Worm (Caenorhabditis elegans) whole organism, L4 larva: ENCODE results near the gene T24B8.4.
A peak's percentile ranks its signal among the peaks of the same experiment; 100 is the strongest.

Source experiments
- F10B5.3 ChIP-seq: sonication (generic microtip); optimal IDR thresholded peaks from 2 replicates; lab custom pipeline; 2016; ENCODE audit warnings: mild to moderate bottlenecking, missing genetic modification characterization, missing compliant biosample characterization
- T20F7.1 ChIP-seq: fragments of 200-800 bp; sonication (Bioruptor generic); optimal IDR thresholded peaks from 2 replicates; lab custom pipeline; 2018; ENCODE audit warnings: mild to moderate bottlenecking, missing genetic modification characterization, missing compliant biosample characterization
- Y75B8A.6 ChIP-seq: fragments of 200-800 bp; sonication (Bioruptor generic); IDR thresholded peaks from 2 replicates; pipeline ENCODE4 v1.3.6; 2022; ENCODE audit warnings: missing genetic modification reagents, missing genetic modification characterization, missing compliant biosample characterization
- ZK546.5 ChIP-seq, 2 experiments: sonication (generic microtip); optimal IDR thresholded peaks; 2 replicates each; lab custom pipeline; 2017; ENCODE audit warnings: missing biosample characterization in 2 of 2, missing genetic modification characterization in 2 of 2
- aha-1 ChIP-seq: fragments of 150-350 bp; peaks from one replicate; lab custom pipeline; 2014; ENCODE audit warnings: missing biosample characterization, missing genetic modification characterization
- ceh-20 ChIP-seq: fragments of 200-800 bp; sonication (Bioruptor generic); IDR thresholded peaks from 2 replicates; pipeline ENCODE4 v1.3.6; 2022; ENCODE audit warnings: missing genetic modification reagents, missing genetic modification characterization, missing compliant biosample characterization
- daf-16 ChIP-seq, 3 experiments: sonication (generic microtip); optimal IDR thresholded peaks; 2 replicates each; lab custom pipeline; 2016 to 2017; ENCODE audit warnings: missing genetic modification characterization in 3 of 3, missing genetic modification reagents in 3 of 3, mild to moderate bottlenecking in 2 of 3, missing compliant biosample characterization in 2 of 3, missing biosample characterization in 1 of 3, moderate library complexity in 1 of 3
- duxl-1 ChIP-seq: sonication (generic microtip); optimal IDR thresholded peaks from 2 replicates; lab custom pipeline; 2016; ENCODE audit warnings: mild to moderate bottlenecking, missing genetic modification characterization, moderate library complexity, missing compliant biosample characterization; ENCODE audit not compliant: poor library complexity
- dve-1 ChIP-seq: sonication (generic microtip); optimal IDR thresholded peaks from 2 replicates; lab custom pipeline; 2017; ENCODE audit warnings: antibody characterized with exemption, mild to moderate bottlenecking, missing genetic modification characterization, missing compliant biosample characterization; ENCODE audit not compliant: insufficient read depth
- egl-27 ChIP-seq: sonication (generic microtip); optimal IDR thresholded peaks from 3 replicates; lab custom pipeline; 2017; ENCODE audit warnings: missing biosample characterization, missing genetic modification reagents, missing genetic modification characterization
- fkh-10 ChIP-seq: fragments of 150-350 bp; optimal IDR thresholded peaks from 2 replicates; lab custom pipeline; 2014; ENCODE audit warnings: missing biosample characterization, missing genetic modification reagents, missing genetic modification characterization
- hlh-11 ChIP-seq: fragments of 200-800 bp; sonication (Bioruptor generic); optimal IDR thresholded peaks from 2 replicates; lab custom pipeline; 2018; ENCODE audit warnings: mild to moderate bottlenecking, missing genetic modification characterization, missing compliant biosample characterization
- hlh-30 ChIP-seq: sonication (generic microtip); optimal IDR thresholded peaks from 2 replicates; lab custom pipeline; 2017; ENCODE audit warnings: antibody characterized with exemption, mild to moderate bottlenecking, missing genetic modification characterization, missing compliant biosample characterization; ENCODE audit not compliant: insufficient read depth
- lin-1 ChIP-seq: fragments of 200-800 bp; sonication (Bioruptor generic); IDR thresholded peaks from 2 replicates; pipeline ENCODE4 v1.3.6; 2022; ENCODE audit warnings: missing genetic modification reagents, missing genetic modification characterization, missing compliant biosample characterization
- madf-5 ChIP-seq, 2 experiments: fragments of 200-800 bp; sonication (Bioruptor generic); IDR thresholded peaks; 2 replicates each; pipeline ENCODE4 v1.3.6; 2022; ENCODE audit warnings: missing compliant biosample characterization in 2 of 2, missing genetic modification characterization in 2 of 2
- mdl-1 ChIP-seq, 2 experiments: fragments of 150-350 bp in 1 of 2; sonication (generic microtip) in 1 of 2; optimal IDR thresholded peaks; 2 replicates each; lab custom pipeline; 2014 to 2017; ENCODE audit warnings: missing biosample characterization in 2 of 2, missing genetic modification characterization in 2 of 2
- mxl-3 ChIP-seq: fragments of 200-800 bp; sonication (Bioruptor generic); optimal IDR thresholded peaks from 2 replicates; lab custom pipeline; 2018; ENCODE audit warnings: mild to moderate bottlenecking, missing genetic modification characterization, missing compliant biosample characterization
- nhr-11 ChIP-seq: fragments of 150-350 bp; optimal IDR thresholded peaks from 2 replicates; lab custom pipeline; 2014; ENCODE audit warnings: missing biosample characterization, missing genetic modification characterization
- nhr-237 ChIP-seq: sonication (generic microtip); optimal IDR thresholded peaks from 2 replicates; lab custom pipeline; 2017; ENCODE audit warnings: missing biosample characterization, missing genetic modification characterization
- nhr-25 ChIP-seq: sonication (generic microtip); optimal IDR thresholded peaks from 2 replicates; lab custom pipeline; 2017; ENCODE audit warnings: missing genetic modification characterization, mild to moderate bottlenecking, missing compliant biosample characterization, antibody characterized with exemption, moderate library complexity, borderline replicate concordance; ENCODE audit not compliant: insufficient read depth
- nhr-28 ChIP-seq: fragments of 150-350 bp; optimal IDR thresholded peaks from 2 replicates; lab custom pipeline; 2014; ENCODE audit warnings: missing biosample characterization, missing genetic modification characterization
- pha-4 ChIP-seq, 2 experiments: fragments of 150-350 bp in 1 of 2; fragments of 200-800 bp in 1 of 2; sonication (Bioruptor generic) in 1 of 2; IDR thresholded peaks in 1 of 2; optimal IDR thresholded peaks in 1 of 2; 2 replicates each; pipeline versions ENCODE4 v1.3.6 to Lab custom; 2014 to 2022; ENCODE audit warnings: missing genetic modification characterization in 2 of 2, missing genetic modification reagents in 2 of 2, missing biosample characterization in 1 of 2, missing compliant biosample characterization in 1 of 2
- pqm-1 ChIP-seq: sonication (generic microtip); optimal IDR thresholded peaks from 2 replicates; lab custom pipeline; 2017; ENCODE audit warnings: missing biosample characterization, missing genetic modification characterization
- saeg-2 ChIP-seq: fragments of 200-800 bp; sonication (Bioruptor generic); IDR thresholded peaks from 2 replicates; pipeline ENCODE4 v1.3.6; 2022; ENCODE audit warnings: missing genetic modification reagents, missing genetic modification characterization, missing compliant biosample characterization
- sdz-12 ChIP-seq: fragments of 200-800 bp; sonication (Bioruptor generic); optimal IDR thresholded peaks from 2 replicates; lab custom pipeline; 2018; ENCODE audit warnings: mild to moderate bottlenecking, missing genetic modification characterization, missing compliant biosample characterization
- spr-3 ChIP-seq: fragments of 200-800 bp; sonication (Bioruptor generic); optimal IDR thresholded peaks from 2 replicates; lab custom pipeline; 2018; ENCODE audit warnings: mild to moderate bottlenecking, missing genetic modification characterization, missing compliant biosample characterization
- tra-1 ChIP-seq: fragments of 200-800 bp; sonication (Bioruptor generic); IDR thresholded peaks from 2 replicates; pipeline ENCODE4 v1.3.6; 2022; ENCODE audit warnings: missing genetic modification reagents, missing genetic modification characterization, missing compliant biosample characterization
- unc-62 ChIP-seq, 3 experiments: fragments of 150-350 bp in 1 of 3; sonication (generic microtip); optimal IDR thresholded peaks in 2 of 3; peaks in 1 of 3; 1 replicate in 1 of 3; 2 replicates in 2 of 3; lab custom pipeline; 2014 to 2017; ENCODE audit warnings: missing biosample characterization in 3 of 3, missing genetic modification characterization in 3 of 3, missing genetic modification reagents in 3 of 3, missing genotype in 1 of 3
- zip-2 ChIP-seq: fragments of 150-350 bp; optimal IDR thresholded peaks from 2 replicates; lab custom pipeline; 2014; ENCODE audit warnings: missing biosample characterization, missing genetic modification characterization
- ztf-11 ChIP-seq: fragments of 150-350 bp; optimal IDR thresholded peaks from 2 replicates; lab custom pipeline; 2014; ENCODE audit warnings: missing biosample characterization, missing genetic modification characterization

The T24B8.4 gene

DNA sequence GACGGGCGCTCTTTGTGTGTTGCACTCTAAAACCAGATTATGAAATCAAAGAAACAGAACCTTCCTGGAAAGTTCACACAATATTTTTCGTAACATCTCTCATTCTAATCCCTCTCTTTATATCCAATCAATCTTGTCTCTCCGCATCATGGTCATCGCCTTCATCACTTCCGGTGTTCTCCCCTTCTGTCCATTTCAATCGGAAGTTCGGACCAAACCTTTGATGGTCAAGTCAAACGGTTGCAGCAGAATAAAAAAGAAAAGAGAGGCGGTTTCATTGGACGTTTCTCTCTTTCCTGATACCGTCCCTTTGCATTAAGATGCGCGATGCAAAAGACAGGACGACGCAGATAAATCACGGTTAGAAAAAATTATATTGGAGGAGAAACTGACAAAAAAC lies 37.6 kb downstream of the T24B8.4 start:
- no peak for TF ChIP-seq duxl-1 (tag; lab: Kevin White, UChicago)
- TF ChIP-seq madf-5 (GFP tag; IDR thresholded peaks at IDR 0.05; lab: Robert Waterston, UW), result no peak
- TF ChIP-seq fkh-10 (GFP tag; lab: Kevin White, UChicago), result no peak
- TF ChIP-seq sdz-12 (GFP tag; lab: Kevin White, UChicago), result no peak
- TF ChIP-seq pqm-1 (tag; lab: Kevin White, UChicago), result no peak
- TF ChIP-seq nhr-237 (tag; lab: Kevin White, UChicago), result no peak
- peak; percentile 24 for TF ChIP-seq aha-1 (tag; lab: Kevin White, UChicago)
- TF ChIP-seq ztf-11 (tag; lab: Kevin White, UChicago), result no peak
- TF ChIP-seq ceh-20 (GFP tag; lab: Robert Waterston, UW), result no peak
- TF ChIP-seq hlh-11 (tag; lab: Kevin White, UChicago), result peak; percentile 31
- no peak for TF ChIP-seq F10B5.3 (tag; lab: Kevin White, UChicago)
- TF ChIP-seq pha-4 (GFP tag; IDR thresholded peaks at IDR 0.05; lab: Robert Waterston, UW), result no peak
- no peak for TF ChIP-seq pha-4 (tag; optimal IDR thresholded peaks at IDR 0.05; lab: Kevin White, UChicago)
- TF ChIP-seq nhr-28 (tag; lab: Kevin White, UChicago), result peak; percentile 51
- TF ChIP-seq Y75B8A.6 (GFP tag; lab: Robert Waterston, UW), result no peak

DNA sequence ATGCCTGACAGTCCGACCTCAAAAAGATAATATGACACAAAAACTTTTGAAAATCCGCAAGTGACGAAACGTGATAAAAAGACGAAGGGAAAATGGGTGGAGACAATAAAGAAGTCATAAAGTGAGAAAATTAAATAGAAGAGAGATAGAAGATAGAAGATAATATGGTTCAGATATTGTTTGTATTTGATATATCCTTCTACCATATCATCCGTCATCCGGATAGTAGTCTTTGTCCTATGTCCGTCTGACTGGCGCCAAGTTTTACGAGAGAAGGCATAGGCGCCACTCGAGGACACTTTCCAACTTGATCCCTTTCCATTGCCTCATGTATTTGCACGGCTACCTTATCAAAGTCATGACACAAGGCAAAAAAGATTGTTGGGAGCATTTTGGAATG lies 38.7 kb downstream of the T24B8.4 start:
- TF ChIP-seq duxl-1 (tag; lab: Kevin White, UChicago), result no peak
- peak in 1 of 2 experiments; percentile 81 for TF ChIP-seq unc-62 (GFP tag; optimal IDR thresholded peaks at IDR 0.05 in 1 of 2; lab: Kevin White, UChicago)
- no peak for TF ChIP-seq unc-62 (tag; optimal IDR thresholded peaks at IDR 0.05; lab: Kevin White, UChicago)
- no peak for TF ChIP-seq lin-1
- TF ChIP-seq saeg-2, result no peak
- no peak for TF ChIP-seq T20F7.1 (GFP tag; lab: Kevin White, UChicago)
- no peak for TF ChIP-seq zip-2
- TF ChIP-seq nhr-11 (tag; lab: Kevin White, UChicago), result no peak
- peak; percentile 1 for TF ChIP-seq hlh-30 (tag; lab: Kevin White, UChicago)

DNA sequence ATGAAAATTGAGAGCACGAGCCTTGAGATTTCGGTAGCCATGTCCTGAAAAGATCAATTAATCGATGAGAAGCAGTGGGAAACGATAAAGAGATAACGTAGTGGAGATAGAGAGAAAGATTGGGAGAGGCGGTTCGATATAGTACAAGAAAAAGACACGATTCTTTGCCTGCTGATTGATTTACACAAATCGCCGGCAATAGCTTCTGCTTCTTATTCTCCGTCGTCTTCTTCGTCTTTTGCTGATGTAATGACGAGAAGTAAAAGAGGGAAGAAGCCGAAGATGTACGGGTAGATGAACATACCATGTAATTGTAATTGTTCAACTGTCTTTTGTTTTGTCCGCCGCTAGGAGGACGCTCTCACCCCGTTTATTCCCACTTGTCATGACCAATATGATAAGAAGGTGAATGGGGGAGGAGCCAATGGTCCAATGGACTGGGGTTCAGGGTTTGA lies 41.4 kb downstream of the T24B8.4 start, which contains the start of gene F37B12.1:
Gene F37B12.1, minus strand, starts transcription at position 51 of the 455 bp plus-strand sequence.
- TF ChIP-seq mdl-1 (tag; optimal IDR thresholded peaks at IDR 0.05; lab: Kevin White, UChicago) (peak in 1 of 2 experiments; percentile 15), daf-16 (GFP tag; optimal IDR thresholded peaks at IDR 0.05; lab: Kevin White, UChicago) (no peak), daf-16 (tag; optimal IDR thresholded peaks at IDR 0.05; lab: Kevin White, UChicago) (no peak), tra-1 (GFP tag; lab: Robert Waterston, UW) (no peak), spr-3 (GFP tag; lab: Kevin White, UChicago) (no peak), aha-1 (tag; lab: Kevin White, UChicago) (peak; percentile 97)

DNA sequence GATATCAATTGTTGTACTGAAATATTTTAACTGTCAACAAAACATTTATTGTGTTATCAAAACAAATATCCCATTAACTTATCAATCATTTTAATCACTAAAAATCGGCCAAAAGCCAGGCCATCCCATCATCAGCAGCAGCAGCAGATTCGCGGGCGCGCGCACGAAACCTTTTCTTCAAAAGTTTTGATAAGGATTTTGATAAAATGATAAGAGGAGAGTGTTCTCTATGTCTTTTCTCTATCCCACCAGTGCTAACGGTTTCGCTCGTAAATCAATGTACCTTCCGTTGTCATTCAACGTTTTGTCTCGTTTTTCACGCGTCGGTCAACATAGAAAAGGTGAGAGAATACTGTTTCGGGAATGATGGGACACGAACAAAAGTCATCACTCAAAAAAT lies 42.5 kb downstream of the T24B8.4 start:
- TF ChIP-seq hlh-30 (tag; lab: Kevin White, UChicago), result peak; percentile 36
- peak; percentile 37 for TF ChIP-seq mxl-3 (GFP tag; lab: Kevin White, UChicago)
- no peak for TF ChIP-seq ZK546.5 (tag; optimal IDR thresholded peaks at IDR 0.05; lab: Kevin White, UChicago)
- TF ChIP-seq dve-1 (tag; lab: Kevin White, UChicago), result peak; percentile 35
- TF ChIP-seq egl-27 (tag; lab: Kevin White, UChicago), result no peak
- peak; percentile 26 for TF ChIP-seq nhr-28 (tag; lab: Kevin White, UChicago)

DNA sequence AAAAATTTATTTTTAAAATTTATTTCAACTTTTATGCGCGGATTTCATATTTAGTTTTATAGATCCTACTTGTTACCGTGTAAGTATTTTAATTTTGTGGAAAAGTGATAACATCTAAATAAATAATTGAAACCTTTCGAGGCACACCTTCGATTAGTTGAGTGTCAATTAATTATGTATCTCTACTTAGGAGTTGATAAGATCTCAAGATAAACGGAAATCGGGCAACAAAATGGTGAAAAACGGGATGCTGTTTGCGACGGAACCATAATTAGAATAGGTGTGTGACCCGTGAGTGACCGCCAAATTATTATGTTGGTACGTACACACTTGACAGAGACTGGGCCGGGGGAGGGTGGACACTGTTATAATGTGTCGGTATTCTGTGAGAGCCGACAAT lies 44.3 kb downstream of the T24B8.4 start:
- TF ChIP-seq unc-62 (GFP tag; optimal IDR thresholded peaks at IDR 0.05 in 1 of 2; lab: Kevin White, UChicago) (peak in 1 of 2 experiments; percentile 23), unc-62 (tag; optimal IDR thresholded peaks at IDR 0.05; lab: Kevin White, UChicago) (no peak), nhr-25 (tag; lab: Kevin White, UChicago) (no peak)
